Worm (Caenorhabditis elegans): ENCODE measurements around the gene sdhb-1.

DNA sequence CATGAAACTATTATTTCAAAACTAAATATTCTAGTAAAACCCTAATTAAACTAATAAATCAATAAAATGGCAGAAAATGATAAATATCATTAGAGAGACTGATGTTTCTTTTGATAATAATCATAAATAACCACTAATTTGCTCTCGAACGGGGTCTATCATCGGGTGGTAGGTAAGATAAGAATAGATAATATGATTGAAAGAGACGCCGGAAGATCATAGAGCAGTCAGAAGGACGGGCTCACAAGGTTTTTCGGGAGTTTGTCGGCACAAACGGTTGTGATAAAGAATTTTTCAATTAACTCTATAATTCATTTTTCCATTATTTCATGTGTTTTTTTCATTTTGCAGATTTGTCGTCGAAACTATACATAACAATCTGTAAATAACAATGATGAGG lies 51.5 kb downstream of the sdhb-1 start:
- no peak for TF ChIP-seq him-1 (tag; optimal IDR thresholded peaks at IDR 0.05)
- TF ChIP-seq W03F9.2 (tag; optimal IDR thresholded peaks at IDR 0.05), result no peak
- no peak for TF ChIP-seq dao-5 (tag; optimal IDR thresholded peaks at IDR 0.05)
